Worm (Caenorhabditis elegans) whole organism, L4 larva: ENCODE measurements around the gene nuo-4.

Source experiments
- F44E2.7 ChIP-seq: fragments of 200-800 bp; sonication (Bioruptor generic); IDR thresholded peaks from 2 replicates; pipeline ENCODE4 v2.1.2; 2022; ENCODE audit warnings: missing genetic modification characterization, missing compliant biosample characterization
- F49E8.2 ChIP-seq: sonication (generic microtip); optimal IDR thresholded peaks from 2 replicates; lab custom pipeline; 2016; ENCODE audit warnings: missing compliant biosample characterization, mild to moderate bottlenecking, missing genetic modification characterization, borderline replicate concordance
- T20F7.1 ChIP-seq: fragments of 200-800 bp; sonication (Bioruptor generic); optimal IDR thresholded peaks from 2 replicates; lab custom pipeline; 2018; ENCODE audit warnings: mild to moderate bottlenecking, missing genetic modification characterization, missing compliant biosample characterization
- T26A8.4 ChIP-seq: fragments of 200-800 bp; sonication (Bioruptor generic); IDR thresholded peaks from 2 replicates; pipeline ENCODE4 v1.3.6; 2022; ENCODE audit warnings: missing genetic modification characterization, missing compliant biosample characterization
- Y105C5A.15 ChIP-seq: fragments of 200-800 bp; sonication (Bioruptor generic); IDR thresholded peaks from 2 replicates; pipeline ENCODE4 v1.3.6; 2022; ENCODE audit warnings: missing genetic modification characterization, missing compliant biosample characterization
- Y48G9A.11 ChIP-seq: fragments of 200-800 bp; sonication (Bioruptor generic); IDR thresholded peaks from 2 replicates; pipeline ENCODE4 v1.3.6; 2022; ENCODE audit warnings: missing genetic modification reagents, missing genetic modification characterization, missing compliant biosample characterization
- Y75B8A.6 ChIP-seq: fragments of 200-800 bp; sonication (Bioruptor generic); IDR thresholded peaks from 2 replicates; pipeline ENCODE4 v1.3.6; 2022; ENCODE audit warnings: missing genetic modification reagents, missing genetic modification characterization, missing compliant biosample characterization
- ZK337.2 ChIP-seq: fragments of 200-800 bp; sonication (Bioruptor generic); IDR thresholded peaks from 2 replicates; pipeline ENCODE4 v1.3.6; 2022; ENCODE audit warnings: missing genetic modification reagents, missing genetic modification characterization, missing compliant biosample characterization
- ZK546.5 ChIP-seq, 2 experiments: sonication (generic microtip); optimal IDR thresholded peaks; 2 replicates each; lab custom pipeline; 2017; ENCODE audit warnings: missing biosample characterization in 2 of 2, missing genetic modification characterization in 2 of 2
- ama-1 ChIP-seq: fragments of 150-350 bp; optimal IDR thresholded peaks from 2 replicates; lab custom pipeline; 2014; ENCODE audit warnings: inconsistent platforms, mixed read lengths
- arid-1 ChIP-seq: fragments of 200-800 bp; sonication (Bioruptor generic); conservative IDR thresholded peaks from 2 replicates; pipeline ENCODE4 v1.3.6; 2022; ENCODE audit warnings: missing genetic modification reagents, missing genetic modification characterization, missing compliant biosample characterization
- ceh-32 ChIP-seq: sonication (generic microtip); optimal IDR thresholded peaks from 2 replicates; lab custom pipeline; 2016; ENCODE audit warnings: mild to moderate bottlenecking, missing genetic modification characterization, missing compliant biosample characterization; ENCODE audit not compliant: poor library complexity
- ceh-44 ChIP-seq: fragments of 200-800 bp; sonication (Bioruptor generic); IDR thresholded peaks from 2 replicates; pipeline ENCODE4 v1.3.6; 2022; ENCODE audit warnings: missing genetic modification reagents, missing genetic modification characterization, missing compliant biosample characterization
- ctbp-1 ChIP-seq: fragments of 200-800 bp; sonication (Bioruptor generic); IDR thresholded peaks from 2 replicates; pipeline ENCODE4 v1.3.6; 2022; ENCODE audit warnings: missing genetic modification reagents, missing genetic modification characterization, missing compliant biosample characterization
- daf-8 ChIP-seq: fragments of 200-800 bp; sonication (Bioruptor generic); IDR thresholded peaks from 2 replicates; pipeline ENCODE4 v1.3.6; 2022; ENCODE audit warnings: missing genetic modification characterization, missing compliant biosample characterization
- dmd-9 ChIP-seq: fragments of 200-800 bp; sonication (Bioruptor generic); IDR thresholded peaks from 2 replicates; pipeline ENCODE4 v1.3.6; 2022; ENCODE audit warnings: missing genetic modification reagents, missing genetic modification characterization, missing compliant biosample characterization
- dpl-1 ChIP-seq: fragments of 150-350 bp; optimal IDR thresholded peaks from 2 replicates; lab custom pipeline; 2014; ENCODE audit warnings: missing biosample characterization, missing genetic modification reagents, missing genetic modification characterization
- egl-43 ChIP-seq: fragments of 200-800 bp; sonication (Bioruptor generic); IDR thresholded peaks from 2 replicates; pipeline ENCODE4 v1.3.6; 2022; ENCODE audit warnings: missing genetic modification reagents, missing genetic modification characterization, missing compliant biosample characterization
- hlh-11 ChIP-seq: fragments of 200-800 bp; sonication (Bioruptor generic); optimal IDR thresholded peaks from 2 replicates; lab custom pipeline; 2018; ENCODE audit warnings: mild to moderate bottlenecking, missing genetic modification characterization, missing compliant biosample characterization
- hmg-1.1 ChIP-seq: fragments of 200-800 bp; sonication (Bioruptor generic); IDR thresholded peaks from 2 replicates; pipeline ENCODE4 v1.3.6; 2022; ENCODE audit warnings: missing genetic modification reagents, missing genetic modification characterization, missing compliant biosample characterization
- jun-1 ChIP-seq: fragments of 150-350 bp; optimal IDR thresholded peaks from 2 replicates; lab custom pipeline; 2014; ENCODE audit warnings: missing biosample characterization, missing genetic modification reagents, missing genetic modification characterization
- lin-29 ChIP-seq: fragments of 200-800 bp; sonication (Bioruptor generic); IDR thresholded peaks from 2 replicates; pipeline ENCODE4 v1.3.6; 2022; ENCODE audit warnings: missing genetic modification reagents, missing genetic modification characterization, missing compliant biosample characterization
- lin-38 ChIP-seq: fragments of 200-800 bp; sonication (Bioruptor generic); IDR thresholded peaks from 2 replicates; pipeline ENCODE4 v1.3.6; 2022; ENCODE audit warnings: missing genetic modification reagents, missing genetic modification characterization, missing compliant biosample characterization
- lsy-2 ChIP-seq, 2 experiments: fragments of 150-350 bp in 1 of 2; sonication (generic microtip) in 1 of 2; optimal IDR thresholded peaks; 2 replicates each; lab custom pipeline; 2014 to 2017; ENCODE audit warnings: missing biosample characterization in 2 of 2, missing genetic modification characterization in 2 of 2
- madf-5 ChIP-seq, 2 experiments: fragments of 200-800 bp; sonication (Bioruptor generic); IDR thresholded peaks; 2 replicates each; pipeline ENCODE4 v1.3.6; 2022; ENCODE audit warnings: missing compliant biosample characterization in 2 of 2, missing genetic modification characterization in 2 of 2
- mdl-1 ChIP-seq, 2 experiments: fragments of 150-350 bp in 1 of 2; sonication (generic microtip) in 1 of 2; optimal IDR thresholded peaks; 2 replicates each; lab custom pipeline; 2014 to 2017; ENCODE audit warnings: missing biosample characterization in 2 of 2, missing genetic modification characterization in 2 of 2
- mdt-29 ChIP-seq: fragments of 200-800 bp; sonication (Bioruptor generic); IDR thresholded peaks from 2 replicates; pipeline ENCODE4 v1.3.6; 2022; ENCODE audit warnings: missing genetic modification reagents, missing genetic modification characterization, missing compliant biosample characterization
- mes-2 ChIP-seq: sonication (generic microtip); optimal IDR thresholded peaks from 2 replicates; lab custom pipeline; 2016; ENCODE audit warnings: missing genotype, mild to moderate bottlenecking, missing genetic modification characterization, missing compliant biosample characterization; ENCODE audit not compliant: poor library complexity, severe bottlenecking
- mxl-2 ChIP-seq: fragments of 200-800 bp; sonication (Bioruptor generic); conservative IDR thresholded peaks from 2 replicates; pipeline ENCODE4 v1.3.6; 2022; ENCODE audit warnings: missing genetic modification reagents, missing genetic modification characterization, missing compliant biosample characterization
- nhr-237 ChIP-seq: sonication (generic microtip); optimal IDR thresholded peaks from 2 replicates; lab custom pipeline; 2017; ENCODE audit warnings: missing biosample characterization, missing genetic modification characterization
- nhr-25 ChIP-seq: sonication (generic microtip); optimal IDR thresholded peaks from 2 replicates; lab custom pipeline; 2017; ENCODE audit warnings: missing genetic modification characterization, mild to moderate bottlenecking, missing compliant biosample characterization, antibody characterized with exemption, moderate library complexity, borderline replicate concordance; ENCODE audit not compliant: insufficient read depth
- nhr-28 ChIP-seq: fragments of 150-350 bp; optimal IDR thresholded peaks from 2 replicates; lab custom pipeline; 2014; ENCODE audit warnings: missing biosample characterization, missing genetic modification characterization
- nhr-6 ChIP-seq: fragments of 150-350 bp; optimal IDR thresholded peaks from 2 replicates; lab custom pipeline; 2014; ENCODE audit warnings: missing biosample characterization, missing genetic modification characterization
- nhr-76 ChIP-seq: fragments of 150-350 bp; optimal IDR thresholded peaks from 2 replicates; lab custom pipeline; 2014; ENCODE audit warnings: missing biosample characterization, missing genetic modification characterization
- pha-4 ChIP-seq, 2 experiments: fragments of 150-350 bp in 1 of 2; fragments of 200-800 bp in 1 of 2; sonication (Bioruptor generic) in 1 of 2; IDR thresholded peaks in 1 of 2; optimal IDR thresholded peaks in 1 of 2; 2 replicates each; pipeline versions ENCODE4 v1.3.6 to Lab custom; 2014 to 2022; ENCODE audit warnings: missing genetic modification characterization in 2 of 2, missing genetic modification reagents in 2 of 2, missing biosample characterization in 1 of 2, missing compliant biosample characterization in 1 of 2
- php-3 ChIP-seq: fragments of 200-800 bp; sonication (Bioruptor generic); IDR thresholded peaks from 2 replicates; pipeline ENCODE4 v1.3.6; 2022; ENCODE audit warnings: missing genetic modification reagents, missing genetic modification characterization, missing compliant biosample characterization
- rbr-2 ChIP-seq: sonication (generic microtip); optimal IDR thresholded peaks from 2 replicates; lab custom pipeline; 2016; ENCODE audit warnings: missing genotype, missing genetic modification characterization, missing compliant biosample characterization
- saeg-2 ChIP-seq: fragments of 200-800 bp; sonication (Bioruptor generic); IDR thresholded peaks from 2 replicates; pipeline ENCODE4 v1.3.6; 2022; ENCODE audit warnings: missing genetic modification reagents, missing genetic modification characterization, missing compliant biosample characterization
- sdz-12 ChIP-seq: fragments of 200-800 bp; sonication (Bioruptor generic); optimal IDR thresholded peaks from 2 replicates; lab custom pipeline; 2018; ENCODE audit warnings: mild to moderate bottlenecking, missing genetic modification characterization, missing compliant biosample characterization
- set-16 ChIP-seq: fragments of 200-800 bp; sonication (Bioruptor generic); IDR thresholded peaks from 2 replicates; pipeline ENCODE4 v1.3.6; 2022; ENCODE audit warnings: missing genetic modification reagents, missing genetic modification characterization, missing compliant biosample characterization
- snpc-1.2 ChIP-seq: fragments of 200-800 bp; sonication (Bioruptor generic); IDR thresholded peaks from 2 replicates; pipeline ENCODE4 v1.3.6; 2022; ENCODE audit warnings: missing genetic modification reagents, missing genetic modification characterization, missing compliant biosample characterization
- tag-97 ChIP-seq: fragments of 200-800 bp; sonication (Bioruptor generic); IDR thresholded peaks from 2 replicates; pipeline ENCODE4 v1.3.6; 2022; ENCODE audit warnings: missing genetic modification characterization, missing compliant biosample characterization
- unc-130 ChIP-seq: sonication (generic microtip); optimal IDR thresholded peaks from 2 replicates; lab custom pipeline; 2016; ENCODE audit warnings: missing genetic modification reagents, missing genetic modification characterization, missing compliant biosample characterization
- unc-62 ChIP-seq, 3 experiments: fragments of 150-350 bp in 1 of 3; sonication (generic microtip); optimal IDR thresholded peaks in 2 of 3; peaks in 1 of 3; 1 replicate in 1 of 3; 2 replicates in 2 of 3; lab custom pipeline; 2014 to 2017; ENCODE audit warnings: missing biosample characterization in 3 of 3, missing genetic modification characterization in 3 of 3, missing genetic modification reagents in 3 of 3, missing genotype in 1 of 3
- zip-11 ChIP-seq: fragments of 200-800 bp; sonication (Bioruptor generic); IDR thresholded peaks from 2 replicates; pipeline ENCODE4 v1.3.6; 2022; ENCODE audit warnings: missing genetic modification characterization, missing compliant biosample characterization
- ztf-11 ChIP-seq: fragments of 150-350 bp; optimal IDR thresholded peaks from 2 replicates; lab custom pipeline; 2014; ENCODE audit warnings: missing biosample characterization, missing genetic modification characterization

nuo-4 gene

ce11 chrIII:7181822-7182221, 23.2 kb upstream of the nuo-4 start, which contains the start of gene epg-4 (continued):
- no peak for TF ChIP-seq mdl-1 (tag; optimal IDR thresholded peaks at IDR 0.05; lab: Kevin White, UChicago)
- no peak for TF ChIP-seq zip-11 (GFP tag; lab: Robert Waterston, UW)
- TF ChIP-seq nhr-237 (tag; lab: Kevin White, UChicago): no peak
- no peak for TF ChIP-seq ztf-11 (tag; lab: Kevin White, UChicago)
- no peak for TF ChIP-seq nhr-25
- no peak for TF ChIP-seq snpc-1.2 (GFP tag; lab: Robert Waterston, UW)
- TF ChIP-seq sdz-12 (GFP tag; lab: Kevin White, UChicago): no peak
- peak; percentile 63; the same call in 1 of the 2 replicates for TF ChIP-seq pha-4 (GFP tag; IDR thresholded peaks at IDR 0.05; lab: Robert Waterston, UW)
- peak; percentile 31 for TF ChIP-seq pha-4 (tag; optimal IDR thresholded peaks at IDR 0.05; lab: Kevin White, UChicago)

- TF ChIP-seq php-3 (no peak), Y105C5A.15 (GFP tag; lab: Robert Waterston, UW) (peak; percentile 69; the same call in 1 of the 2 replicates), rbr-2 (tag; lab: Kevin White, UChicago) (no peak), unc-130 (no peak), madf-5 (GFP tag; IDR thresholded peaks at IDR 0.05; lab: Robert Waterston, UW) (0 out of 4 replicates have a peak, but pooled peaks have one; percentile 23 to 55), lin-38 (GFP tag; lab: Robert Waterston, UW) (peak; percentile 53), Y75B8A.6 (GFP tag; lab: Robert Waterston, UW) (no peak), pha-4 (GFP tag; IDR thresholded peaks at IDR 0.05; lab: Robert Waterston, UW) (peak; percentile 52), pha-4 (tag; optimal IDR thresholded peaks at IDR 0.05; lab: Kevin White, UChicago) (no peak), ctbp-1 (GFP tag; lab: Robert Waterston, UW) (0 out of 2 replicates have a peak, but pooled peaks have one; percentile 39), ZK546.5 (tag; optimal IDR thresholded peaks at IDR 0.05; lab: Kevin White, UChicago) (no peak), jun-1 (tag; lab: Kevin White, UChicago) (no peak), lin-29 (GFP tag; lab: Robert Waterston, UW) (no peak), set-16 (no peak), T20F7.1 (GFP tag; lab: Kevin White, UChicago) (no peak), dmd-9 (GFP tag; lab: Robert Waterston, UW) (no peak), mxl-2 (GFP tag; lab: Robert Waterston, UW) (no peak), ceh-44 (GFP tag; lab: Robert Waterston, UW) (no peak), tag-97 (GFP tag; lab: Robert Waterston, UW) (no peak), nhr-76 (no peak), ztf-11 (tag; lab: Kevin White, UChicago) (no peak), F49E8.2 (tag; lab: Kevin White, UChicago) (no peak), mdt-29 (GFP tag; lab: Robert Waterston, UW) (no peak), daf-8 (GFP tag; lab: Robert Waterston, UW) (no peak), T26A8.4 (GFP tag; lab: Robert Waterston, UW) (no peak), ceh-32 (no peak), ZK337.2 (no peak), hmg-1.1 (GFP tag; lab: Robert Waterston, UW) (no peak), lsy-2 (tag; optimal IDR thresholded peaks at IDR 0.05; lab: Kevin White, UChicago) (peak in 1 of 2 experiments; percentile 14), saeg-2 (no peak), mes-2 (tag; lab: Kevin White, UChicago) (peak; percentile 34), unc-62 (GFP tag; optimal IDR thresholded peaks at IDR 0.05 in 1 of 2; lab: Kevin White, UChicago) (peak in 1 of 2 experiments; percentile 17), unc-62 (tag; optimal IDR thresholded peaks at IDR 0.05; lab: Kevin White, UChicago) (no peak), dpl-1 (GFP tag; lab: Kevin White, UChicago) (no peak), F44E2.7 (GFP tag; lab: Robert Waterston, UW) (no peak), arid-1 (GFP tag; lab: Robert Waterston, UW) (no peak), nhr-28 (tag; lab: Kevin White, UChicago) (no peak), egl-43 (peak; percentile 67; the same call in 1 of the 2 replicates), ama-1 (lab: Kevin White, UChicago) (peak; percentile 82), Y48G9A.11 (GFP tag; lab: Robert Waterston, UW) (peak; percentile 51; the same call in 1 of the 2 replicates), snpc-1.2 (GFP tag; lab: Robert Waterston, UW) (peak; percentile 56; the same call in 1 of the 2 replicates), nhr-6 (tag; lab: Kevin White, UChicago) (no peak), hlh-11 (no peak)
Measured at ce11 chrIII:7180613-7181012, 22.0 kb upstream of the nuo-4 start, which contains the start of gene ndab-2. Gene ndab-2, plus strand, starts transcription at chrIII:7180752.
